Worm (Caenorhabditis elegans) whole organism, midembryonic: ENCODE results near the gene ccnk-1.

ENCODE experiments used
- T22C8.4 ChIP-seq: fragments of 200-800 bp; sonication (Bioruptor generic); IDR thresholded peaks from 2 replicates; pipeline ENCODE4 v1.3.6; 2022; ENCODE audit warnings: missing genetic modification characterization, missing compliant biosample characterization
- flt-1 ChIP-seq: fragments of 200-800 bp; sonication (Bioruptor generic); IDR thresholded peaks from 2 replicates; pipeline ENCODE4 v1.3.6; 2022; ENCODE audit warnings: missing genetic modification characterization, missing compliant biosample characterization
- klf-2 ChIP-seq: fragments of 200-800 bp; sonication (Bioruptor generic); conservative IDR thresholded peaks from 2 replicates; pipeline ENCODE4 v1.3.6; 2022; ENCODE audit warnings: missing genetic modification reagents, missing genetic modification characterization, missing compliant biosample characterization
- med-1 ChIP-seq: sonication (generic microtip); optimal IDR thresholded peaks from 2 replicates; lab custom pipeline; 2017; ENCODE audit warnings: missing genetic modification characterization, mild to moderate bottlenecking, missing compliant biosample characterization, antibody characterized with exemption, missing genetic modification reagents; ENCODE audit not compliant: insufficient read depth
- ref-1 ChIP-seq: fragments of 200-800 bp; sonication (Bioruptor generic); conservative IDR thresholded peaks from 2 replicates; pipeline ENCODE4 v1.3.6; 2022; ENCODE audit warnings: missing genetic modification reagents, missing genetic modification characterization, missing compliant biosample characterization
- ztf-23 ChIP-seq: fragments of 200-800 bp; sonication (Bioruptor generic); IDR thresholded peaks from 2 replicates; pipeline ENCODE4 v1.3.6; 2022; ENCODE audit warnings: missing genetic modification reagents, missing genetic modification characterization, missing compliant biosample characterization
- ztf-29 ChIP-seq: fragments of 200-800 bp; sonication (Bioruptor generic); IDR thresholded peaks from 2 replicates; pipeline ENCODE4 v1.3.6; 2022; ENCODE audit warnings: missing genetic modification reagents, missing genetic modification characterization, missing compliant biosample characterization

ce11 chrV:14640769-14641168 is 28.4 kb downstream of the ccnk-1 start, which contains the start of gene C54G10.1:
- no peak for TF ChIP-seq flt-1
- TF ChIP-seq ref-1 = no peak
- no peak for TF ChIP-seq klf-2
- no peak for TF ChIP-seq med-1 (GFP tag; lab: Kevin White, UChicago)
- TF ChIP-seq T22C8.4 (GFP tag; lab: Robert Waterston, UW) = no peak
- no peak for TF ChIP-seq ztf-23 (GFP tag; lab: Robert Waterston, UW)
- no peak for TF ChIP-seq ztf-29
